Fruit fly (Drosophila melanogaster) whole organism, adult: ENCODE measurements around the gene Pdhb.

ENCODE experiments used
- CG11617 ChIP-seq: fragments of 200-800 bp; sonication (Bioruptor generic); optimal IDR thresholded peaks from 2 replicates; lab custom pipeline; 2017; ENCODE audit warnings: mild to moderate bottlenecking, missing biosample characterization, missing genetic modification reagents, missing genetic modification characterization
- CG12768 ChIP-seq: fragments of 200-800 bp; sonication (Bioruptor generic); optimal IDR thresholded peaks from 2 replicates; lab custom pipeline; 2017; ENCODE audit warnings: missing biosample characterization, missing genetic modification characterization, mild to moderate bottlenecking, moderate library complexity, missing genetic modification reagents
- CG14711 ChIP-seq: fragments of 200-800 bp; sonication (Bioruptor generic); optimal IDR thresholded peaks from 2 replicates; lab custom pipeline; 2018; ENCODE audit warnings: missing biosample characterization, mild to moderate bottlenecking, missing genetic modification characterization, moderate library complexity
- CG1620 ChIP-seq: fragments of 200-800 bp; sonication (Bioruptor generic); optimal IDR thresholded peaks from 2 replicates; lab custom pipeline; 2016; ENCODE audit warnings: missing biosample characterization, missing genetic modification characterization
- CG33017 ChIP-seq: fragments of 200-800 bp; sonication (Bioruptor generic); optimal IDR thresholded peaks from 2 replicates; lab custom pipeline; 2018; ENCODE audit warnings: missing biosample characterization, mild to moderate bottlenecking, missing genetic modification characterization, moderate library complexity
- CG5204 ChIP-seq: fragments of 200-800 bp; sonication (Bioruptor generic); optimal IDR thresholded peaks from 2 replicates; lab custom pipeline; 2016; ENCODE audit warnings: missing biosample characterization, missing genetic modification characterization
- CG7045 ChIP-seq: fragments of 200-800 bp; sonication (Bioruptor generic); optimal IDR thresholded peaks from 2 replicates; lab custom pipeline; 2017; ENCODE audit warnings: missing biosample characterization, mild to moderate bottlenecking, missing genetic modification characterization
- CG7101 ChIP-seq: fragments of 200-800 bp; sonication (Bioruptor generic); optimal IDR thresholded peaks from 2 replicates; lab custom pipeline; 2018; ENCODE audit warnings: missing biosample characterization, mild to moderate bottlenecking, missing genetic modification characterization, moderate library complexity
- Clk ChIP-seq: fragments of 200-800 bp; sonication (Bioruptor generic); optimal IDR thresholded peaks from 2 replicates; lab custom pipeline; 2017; ENCODE audit warnings: missing biosample characterization, missing genetic modification characterization
- Crg-1 ChIP-seq: fragments of 200-800 bp; sonication (Bioruptor generic); optimal IDR thresholded peaks from 2 replicates; lab custom pipeline; 2016; ENCODE audit warnings: missing biosample characterization, missing genetic modification characterization
- Hr96 ChIP-seq: fragments of 200-800 bp; sonication (Bioruptor generic); optimal IDR thresholded peaks from 2 replicates; lab custom pipeline; 2016; ENCODE audit warnings: missing biosample characterization, missing genetic modification characterization
- Mnt ChIP-seq: fragments of 200-800 bp; sonication (Bioruptor generic); optimal IDR thresholded peaks from 2 replicates; lab custom pipeline; 2016; ENCODE audit warnings: missing biosample characterization, mild to moderate bottlenecking, missing genetic modification characterization
- bab1 ChIP-seq: fragments of 200-800 bp; sonication (Bioruptor generic); optimal IDR thresholded peaks from 3 replicates; lab custom pipeline; 2019; ENCODE audit warnings: missing biosample characterization, mild to moderate bottlenecking, missing genetic modification characterization, moderate library complexity
- cic ChIP-seq: fragments of 200-800 bp; sonication (Bioruptor generic); optimal IDR thresholded peaks from 2 replicates; lab custom pipeline; 2017; ENCODE audit warnings: missing biosample characterization, mild to moderate bottlenecking, missing genetic modification characterization, moderate library complexity
- cnc ChIP-seq, 2 experiments: fragments of >200 bp; optimal IDR thresholded peaks; 2 replicates each; lab custom pipeline; 2017
- kay ChIP-seq: fragments of 200-800 bp; sonication (Bioruptor generic); peaks from one replicate; lab custom pipeline; 2016; ENCODE audit warnings: missing biosample characterization, missing genetic modification characterization, borderline replicate concordance
- ovo ChIP-seq: fragments of 200-800 bp; sonication (Bioruptor generic); optimal IDR thresholded peaks from 2 replicates; lab custom pipeline; 2016; ENCODE audit warnings: missing biosample characterization, missing genetic modification characterization
- pad ChIP-seq: fragments of 200-800 bp; sonication (Bioruptor generic); optimal IDR thresholded peaks from 3 replicates; lab custom pipeline; 2017; ENCODE audit warnings: missing biosample characterization, missing genetic modification characterization, mild to moderate bottlenecking, moderate library complexity, missing genetic modification reagents
- tj ChIP-seq: fragments of 200-800 bp; sonication (Bioruptor generic); optimal IDR thresholded peaks from 3 replicates; lab custom pipeline; 2017; ENCODE audit warnings: missing biosample characterization, mild to moderate bottlenecking, missing genetic modification characterization, moderate library complexity
- toe ChIP-seq: fragments of 200-800 bp; sonication (Bioruptor generic); optimal IDR thresholded peaks from 2 replicates; lab custom pipeline; 2016; ENCODE audit warnings: missing biosample characterization, missing genetic modification characterization

Gene Pdhb

DNA sequence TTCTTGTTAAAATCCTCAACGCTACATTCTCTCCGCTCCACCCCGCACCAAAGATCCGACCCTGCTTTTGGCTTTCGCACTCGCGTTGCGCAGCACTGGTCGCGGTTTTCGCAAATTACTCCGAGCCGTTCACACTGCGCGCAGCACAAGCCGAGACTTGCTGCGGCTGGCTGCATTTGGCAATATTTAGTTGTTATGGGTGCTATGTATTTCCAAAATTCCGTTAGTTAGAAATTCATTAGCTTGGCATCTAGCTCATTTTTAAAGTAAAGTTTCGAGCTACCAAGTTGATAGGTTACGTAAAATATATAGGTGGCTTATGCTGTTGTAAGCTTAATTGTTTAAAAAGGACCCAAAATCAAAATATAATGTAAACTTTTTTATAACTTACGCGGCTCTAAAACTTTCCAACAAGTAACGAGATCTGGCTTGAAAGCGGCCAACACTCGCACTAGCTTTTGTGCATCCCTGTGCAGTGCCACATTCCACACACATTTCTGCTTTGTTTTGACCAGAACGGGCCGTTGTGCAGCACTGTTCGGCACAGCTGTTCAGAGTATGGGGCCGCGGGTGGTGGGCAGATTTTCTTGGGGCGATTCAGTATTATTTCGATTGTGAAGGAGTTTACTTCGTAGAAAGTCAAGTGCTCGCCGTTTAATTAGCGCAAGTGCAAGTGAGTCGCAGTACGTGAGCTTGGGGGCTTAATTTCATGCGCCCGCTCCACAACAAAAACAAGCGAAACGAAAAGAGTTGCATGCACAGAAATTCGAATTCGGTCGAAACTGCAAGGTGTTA is 10.1 kb downstream of the Pdhb start, which contains the start of the genes yem and Ctl2:
yem (minus strand) TSS at position 63 of the 795 bp plus-strand sequence.
Ctl2 (plus strand) TSS at position 554 of the 795 bp plus-strand sequence.
- peak; percentile 65 for TF ChIP-seq cic (GFP tag; lab: Kevin White, UChicago)
- peak; percentile 70 for TF ChIP-seq CG7101 (tag; lab: Kevin White, UChicago)
- peak; percentile 88 for TF ChIP-seq Clk (GFP tag; lab: Kevin White, UChicago)
- peak; percentile 92 for TF ChIP-seq toe (GFP tag; lab: Kevin White, UChicago)
- peak; percentile 76 for TF ChIP-seq CG11617 (GFP tag; lab: Kevin White, UChicago)
- TF ChIP-seq Mnt (GFP tag; lab: Kevin White, UChicago) = peak; percentile 84
- TF ChIP-seq tj = peak; percentile 95
- no peak for TF ChIP-seq cnc (optimal IDR thresholded peaks at IDR 0.05; lab: Kevin White, UChicago)
- TF ChIP-seq CG33017 (tag; lab: Kevin White, UChicago) = peak; percentile 45
- peak; percentile 66 for TF ChIP-seq pad (GFP tag; lab: Kevin White, UChicago)
- TF ChIP-seq CG1620 (GFP tag; lab: Kevin White, UChicago) = peak; percentile 76
- TF ChIP-seq kay (GFP tag; lab: Kevin White, UChicago) = no peak
- no peak for TF ChIP-seq CG5204 (GFP tag; lab: Kevin White, UChicago)
- peak; percentile 30 for TF ChIP-seq CG14711
- TF ChIP-seq Crg-1 (GFP tag; lab: Kevin White, UChicago) = peak; percentile 75
- peak; percentile 68 for TF ChIP-seq ovo (GFP tag; lab: Kevin White, UChicago)
- peak; percentile 87 for TF ChIP-seq Hr96 (GFP tag; lab: Kevin White, UChicago)
- TF ChIP-seq CG12768 (GFP tag; lab: Kevin White, UChicago) = peak; percentile 59
- TF ChIP-seq bab1 (GFP tag; lab: Kevin White, UChicago) = peak; percentile 77
- peak; percentile 71 for TF ChIP-seq CG7045

DNA sequence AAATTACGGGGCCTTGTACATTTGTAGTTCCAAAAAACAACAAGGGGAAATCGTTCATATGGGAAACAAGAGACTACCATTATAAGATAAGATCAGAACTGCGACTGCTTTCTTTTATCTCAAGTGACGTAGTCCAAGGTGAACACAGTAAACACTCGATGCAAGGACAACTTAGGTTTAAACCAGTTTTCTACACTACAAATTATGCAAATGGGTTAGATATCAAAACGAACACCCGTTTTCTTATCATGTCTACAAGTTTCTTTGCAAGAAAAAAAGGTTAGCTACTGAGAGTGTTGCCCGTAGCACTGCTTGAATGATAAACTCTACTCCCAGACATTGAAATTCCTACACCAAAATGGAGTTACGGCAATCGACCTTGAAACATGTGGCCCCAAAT is 11.3 kb downstream of the Pdhb start:
- TF ChIP-seq pad (GFP tag; lab: Kevin White, UChicago) = peak; percentile 88
- no peak for TF ChIP-seq cnc (optimal IDR thresholded peaks at IDR 0.05; lab: Kevin White, UChicago)
- TF ChIP-seq Hr96 (GFP tag; lab: Kevin White, UChicago) = no peak
- peak; percentile 72 for TF ChIP-seq CG14711
- TF ChIP-seq CG5204 (GFP tag; lab: Kevin White, UChicago) = no peak
- no peak for TF ChIP-seq kay (GFP tag; lab: Kevin White, UChicago)
- TF ChIP-seq ovo (GFP tag; lab: Kevin White, UChicago) = no peak
- TF ChIP-seq toe (GFP tag; lab: Kevin White, UChicago) = no peak
- TF ChIP-seq CG7045 = peak; percentile 16
- TF ChIP-seq CG12768 (GFP tag; lab: Kevin White, UChicago) = no peak
- no peak for TF ChIP-seq tj
- TF ChIP-seq CG33017 (tag; lab: Kevin White, UChicago) = peak; percentile 74
- TF ChIP-seq CG7101 (tag; lab: Kevin White, UChicago) = peak; percentile 81
- TF ChIP-seq Mnt (GFP tag; lab: Kevin White, UChicago) = peak; percentile 18
- peak; percentile 4 for TF ChIP-seq CG11617 (GFP tag; lab: Kevin White, UChicago)
- no peak for TF ChIP-seq CG1620 (GFP tag; lab: Kevin White, UChicago)
- TF ChIP-seq bab1 (GFP tag; lab: Kevin White, UChicago) = peak; percentile 65
- peak; percentile 23 for TF ChIP-seq Crg-1 (GFP tag; lab: Kevin White, UChicago)
- no peak for TF ChIP-seq Clk (GFP tag; lab: Kevin White, UChicago)
- no peak for TF ChIP-seq cic (GFP tag; lab: Kevin White, UChicago)

DNA sequence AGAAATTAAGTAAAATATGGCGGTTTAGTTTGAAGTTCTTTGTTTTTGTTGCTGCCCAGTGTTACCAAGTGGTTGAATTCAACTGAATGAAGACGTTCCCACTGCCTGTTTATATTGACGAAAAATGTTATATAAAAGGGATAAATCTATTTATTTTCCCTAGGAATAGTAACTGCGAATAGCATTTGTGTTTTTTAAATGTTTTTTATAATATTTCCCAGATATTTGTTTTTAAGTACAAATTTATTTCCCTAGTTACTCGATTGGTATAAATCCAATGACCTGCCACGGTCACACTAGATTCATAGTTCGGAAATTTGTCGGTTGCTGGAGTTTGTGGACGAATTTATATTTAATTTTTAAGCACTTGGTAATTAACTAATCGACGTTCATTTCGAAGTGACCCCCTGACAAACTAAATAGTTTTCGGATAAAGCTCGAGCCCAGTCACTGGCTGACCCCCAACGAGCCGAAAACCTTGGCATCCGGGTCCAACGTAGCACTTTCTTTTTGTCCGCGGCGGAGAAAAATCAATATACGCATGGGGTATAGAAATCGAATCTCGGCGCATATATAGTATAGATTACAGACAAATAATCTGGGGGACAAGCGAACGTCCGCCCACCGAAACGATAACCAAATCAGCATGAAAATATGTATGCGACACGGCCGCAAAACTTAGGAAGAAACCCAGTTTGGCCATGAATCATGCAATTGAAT is 18.2 kb downstream of the Pdhb start, which contains the start of the genes dgt6 and Vha100-1:
dgt6 (minus strand) TSS at position 71 of the 720 bp plus-strand sequence.
Vha100-1 (plus strand) TSS at position 292 of the 720 bp plus-strand sequence.
- TF ChIP-seq tj (no peak), Hr96 (GFP tag; lab: Kevin White, UChicago) (no peak), Clk (GFP tag; lab: Kevin White, UChicago) (no peak), kay (GFP tag; lab: Kevin White, UChicago) (no peak), ovo (GFP tag; lab: Kevin White, UChicago) (no peak), CG1620 (GFP tag; lab: Kevin White, UChicago) (no peak), CG11617 (GFP tag; lab: Kevin White, UChicago) (no peak), CG12768 (GFP tag; lab: Kevin White, UChicago) (peak; percentile 30), pad (GFP tag; lab: Kevin White, UChicago) (peak; percentile 24), CG7101 (tag; lab: Kevin White, UChicago) (peak; percentile 30), toe (GFP tag; lab: Kevin White, UChicago) (no peak), CG7045 (no peak), Crg-1 (GFP tag; lab: Kevin White, UChicago) (no peak), cic (GFP tag; lab: Kevin White, UChicago) (no peak), bab1 (GFP tag; lab: Kevin White, UChicago) (peak; percentile 37), CG14711 (peak; percentile 89), cnc (optimal IDR thresholded peaks at IDR 0.05; lab: Kevin White, UChicago) (no peak), CG33017 (tag; lab: Kevin White, UChicago) (peak; percentile 5), Mnt (GFP tag; lab: Kevin White, UChicago) (peak; percentile 10), CG5204 (GFP tag; lab: Kevin White, UChicago) (no peak)

DNA sequence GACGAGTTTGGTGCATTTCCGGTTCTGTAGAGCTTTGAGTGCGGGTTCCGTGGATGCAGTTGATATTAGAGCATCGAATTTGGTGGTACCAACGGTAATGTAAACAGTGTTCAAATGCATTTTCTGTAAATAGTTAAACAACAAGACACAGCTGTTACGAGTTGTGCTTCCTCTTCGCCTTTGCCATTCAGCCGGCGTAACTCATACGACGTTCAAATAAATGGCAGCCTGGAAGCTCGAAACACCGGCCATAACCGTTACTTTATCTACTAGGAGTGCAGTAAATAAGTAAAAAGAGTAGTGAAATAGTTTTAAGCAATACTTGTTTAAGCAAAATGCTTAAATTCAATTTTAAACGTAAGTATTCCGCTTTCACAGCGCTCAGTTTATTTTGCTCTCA is 25.5 kb downstream of the Pdhb start, which contains the start of the genes Alg13 and superdeath:
Alg13 (minus strand) TSS at position 167 of the 400 bp plus-strand sequence.
superdeath (plus strand) TSS at position 256 of the 400 bp plus-strand sequence.
- TF ChIP-seq ovo (GFP tag; lab: Kevin White, UChicago) (peak; percentile 2), cic (GFP tag; lab: Kevin White, UChicago) (peak; percentile 17), CG1620 (GFP tag; lab: Kevin White, UChicago) (no peak), pad (GFP tag; lab: Kevin White, UChicago) (no peak), Crg-1 (GFP tag; lab: Kevin White, UChicago) (peak; percentile 40)
